Worm (Caenorhabditis elegans) whole organism, L2 larva: ENCODE data around the gene mtcu-2.
"Not testable (repeated sequence)": the region's sequence is repeated elsewhere in the genome, so short reads cannot be mapped to it uniquely, and the experiment has no call there.

ENCODE experiments used
- F13H6.1 ChIP-seq: sonication (generic microtip); optimal IDR thresholded peaks from 2 replicates; lab custom pipeline; 2016; ENCODE audit warnings: missing genetic modification characterization, missing compliant biosample characterization
- Y55F3AM.14 ChIP-seq: fragments of 200-800 bp; sonication (Bioruptor generic); optimal IDR thresholded peaks from 2 replicates; lab custom pipeline; 2018; ENCODE audit warnings: mild to moderate bottlenecking, missing genetic modification characterization, missing compliant biosample characterization
- aly-2 ChIP-seq: fragments of 150-350 bp; optimal IDR thresholded peaks from 2 replicates; lab custom pipeline; 2014; ENCODE audit warnings: missing biosample characterization, missing genetic modification characterization
- ama-1 ChIP-seq: fragments of 150-350 bp; optimal IDR thresholded peaks from 2 replicates; lab custom pipeline; 2018; ENCODE audit warnings: inconsistent platforms
- blmp-1 ChIP-seq: sonication (generic microtip); optimal IDR thresholded peaks from 2 replicates; lab custom pipeline; 2017; ENCODE audit warnings: missing genetic modification characterization, mild to moderate bottlenecking, missing compliant biosample characterization, antibody characterized with exemption, moderate library complexity; ENCODE audit not compliant: insufficient read depth
- crh-2 ChIP-seq: sonication (generic microtip); optimal IDR thresholded peaks from 2 replicates; lab custom pipeline; 2017; ENCODE audit warnings: missing biosample characterization, missing genetic modification characterization
- egl-27 ChIP-seq: sonication (generic microtip); optimal IDR thresholded peaks from 3 replicates; lab custom pipeline; 2017; ENCODE audit warnings: missing biosample characterization, missing genetic modification reagents, missing genetic modification characterization
- elt-1 ChIP-seq: fragments of 150-350 bp; optimal IDR thresholded peaks from 2 replicates; lab custom pipeline; 2014; ENCODE audit warnings: missing biosample characterization, missing genetic modification characterization
- fos-1 ChIP-seq: fragments of 150-350 bp; optimal IDR thresholded peaks from 2 replicates; lab custom pipeline; 2014; ENCODE audit warnings: missing biosample characterization, missing genetic modification characterization
- gmeb-1 ChIP-seq: fragments of 150-350 bp; optimal IDR thresholded peaks from 2 replicates; lab custom pipeline; 2014; ENCODE audit warnings: missing biosample characterization, missing genetic modification characterization
- lin-13 ChIP-seq: fragments of 150-350 bp; optimal IDR thresholded peaks from 2 replicates; lab custom pipeline; 2014; ENCODE audit warnings: missing biosample characterization, missing genetic modification reagents, missing genetic modification characterization
- lin-39 ChIP-seq: fragments of 150-350 bp; optimal IDR thresholded peaks from 2 replicates; lab custom pipeline; 2014; ENCODE audit warnings: missing biosample characterization, missing genetic modification reagents, missing genetic modification characterization
- lsy-2 ChIP-seq, 2 experiments: fragments of 150-350 bp in 1 of 2; sonication (generic microtip) in 1 of 2; optimal IDR thresholded peaks; 2 replicates each; lab custom pipeline; 2014 to 2017; ENCODE audit warnings: missing biosample characterization in 2 of 2, missing genetic modification characterization in 2 of 2
- mab-5 ChIP-seq: fragments of 150-350 bp; optimal IDR thresholded peaks from 2 replicates; lab custom pipeline; 2014; ENCODE audit warnings: missing biosample characterization, missing genetic modification characterization
- mdl-1 ChIP-seq, 2 experiments: fragments of 150-350 bp in 1 of 2; sonication (generic microtip) in 1 of 2; optimal IDR thresholded peaks; 2 replicates each; lab custom pipeline; 2017; ENCODE audit warnings: missing biosample characterization in 2 of 2, missing genetic modification characterization in 2 of 2
- nhr-12 ChIP-seq: fragments of 150-350 bp; optimal IDR thresholded peaks from 2 replicates; lab custom pipeline; 2014; ENCODE audit warnings: missing biosample characterization, missing genetic modification characterization
- nhr-21 ChIP-seq: fragments of 150-350 bp; optimal IDR thresholded peaks from 2 replicates; lab custom pipeline; 2014; ENCODE audit warnings: missing biosample characterization, missing genetic modification characterization
- nhr-23 ChIP-seq: fragments of 150-350 bp; optimal IDR thresholded peaks from 2 replicates; lab custom pipeline; 2014; ENCODE audit warnings: missing biosample characterization, missing genetic modification reagents, missing genetic modification characterization
- nhr-237 ChIP-seq: fragments of 150-350 bp; optimal IDR thresholded peaks from 2 replicates; lab custom pipeline; 2014; ENCODE audit warnings: missing biosample characterization, missing genetic modification characterization
- nhr-25 ChIP-seq: fragments of 150-350 bp; sonication (generic microtip); optimal IDR thresholded peaks from 3 replicates; lab custom pipeline; 2014; ENCODE audit warnings: missing biosample characterization, missing genetic modification characterization
- nhr-77 ChIP-seq: fragments of 150-350 bp; optimal IDR thresholded peaks from 2 replicates; lab custom pipeline; 2014; ENCODE audit warnings: missing biosample characterization, missing genetic modification characterization
- sem-4 ChIP-seq: fragments of 150-350 bp; optimal IDR thresholded peaks from 2 replicates; lab custom pipeline; 2014; ENCODE audit warnings: missing biosample characterization, missing genetic modification reagents, missing genetic modification characterization
- skn-1 ChIP-seq: sonication (generic microtip); optimal IDR thresholded peaks from 2 replicates; lab custom pipeline; 2017; ENCODE audit warnings: missing biosample characterization, missing genetic modification characterization
- sma-9 ChIP-seq, 2 experiments: fragments of 150-350 bp in 1 of 2; sonication (generic microtip) in 1 of 2; optimal IDR thresholded peaks; 2 replicates each; lab custom pipeline; 2014 to 2016; ENCODE audit warnings: missing genetic modification characterization in 2 of 2, mild to moderate bottlenecking in 1 of 2, missing biosample characterization in 1 of 2, missing compliant biosample characterization in 1 of 2, missing genetic modification reagents in 1 of 2, moderate library complexity in 1 of 2
- snpc-4 ChIP-seq: fragments of 150-350 bp; optimal IDR thresholded peaks from 2 replicates; lab custom pipeline; 2014; ENCODE audit warnings: missing biosample characterization, missing genetic modification characterization
- unc-39 ChIP-seq: fragments of 150-350 bp; optimal IDR thresholded peaks from 2 replicates; lab custom pipeline; 2014; ENCODE audit warnings: missing biosample characterization, missing genetic modification characterization
- unc-62 ChIP-seq: fragments of 150-350 bp; optimal IDR thresholded peaks from 2 replicates; lab custom pipeline; 2014; ENCODE audit warnings: missing biosample characterization, missing genetic modification reagents, missing genetic modification characterization
- zag-1 ChIP-seq: fragments of 150-350 bp; optimal IDR thresholded peaks from 2 replicates; lab custom pipeline; 2014; ENCODE audit warnings: missing biosample characterization, missing genetic modification characterization
- ztf-4 ChIP-seq: fragments of 150-350 bp; optimal IDR thresholded peaks from 2 replicates; lab custom pipeline; 2014; ENCODE audit warnings: missing biosample characterization, missing genetic modification characterization

The mtcu-2 gene

DNA sequence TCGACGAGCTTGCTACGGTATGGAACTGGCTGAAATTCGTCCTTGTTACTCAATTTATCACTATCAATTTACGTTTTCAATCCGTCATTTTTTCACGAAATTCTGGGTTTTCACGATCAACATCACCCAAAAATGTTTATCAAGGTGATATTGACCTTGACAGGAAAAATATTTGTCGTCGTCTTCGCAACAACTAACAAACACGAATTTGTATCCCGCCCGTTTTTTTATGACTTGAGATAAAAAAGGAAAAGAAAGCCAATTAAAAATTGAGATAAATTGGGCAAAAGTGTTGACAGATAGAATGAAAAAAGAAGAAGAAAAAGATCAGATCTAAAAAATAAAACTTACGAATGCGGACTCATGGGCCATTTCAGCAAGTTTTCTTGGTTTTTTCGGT, 22.1 kb downstream of the mtcu-2 start:
- TF ChIP-seq snpc-4 = no peak
- no peak for TF ChIP-seq unc-62
- peak; percentile 70 for TF ChIP-seq nhr-25 (tag; lab: Kevin White, UChicago)
- TF ChIP-seq sem-4 (tag; lab: Kevin White, UChicago) = no peak
- no peak for TF ChIP-seq egl-27 (tag; lab: Kevin White, UChicago)
- no peak for TF ChIP-seq zag-1

DNA sequence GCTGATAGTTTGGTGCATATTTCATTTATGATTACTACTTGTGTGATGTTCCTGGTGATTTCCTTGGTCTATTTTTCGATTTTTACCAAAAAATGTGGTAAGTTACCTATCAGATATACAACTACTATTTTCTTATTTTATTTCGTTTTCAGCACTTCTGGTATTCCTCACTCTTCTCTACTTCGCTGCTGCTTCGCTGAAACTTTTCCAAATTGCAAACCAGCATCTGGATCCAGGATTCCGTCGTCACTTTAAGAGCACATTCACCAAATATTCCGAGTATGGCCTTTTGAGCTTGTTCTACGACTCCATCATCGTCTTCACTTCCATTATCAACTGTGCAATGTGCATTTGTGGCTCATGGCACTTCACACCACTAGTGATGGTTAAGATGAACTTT, 24.5 kb downstream of the mtcu-2 start:
- no peak for TF ChIP-seq crh-2
- TF ChIP-seq mab-5 (tag; lab: Kevin White, UChicago) = no peak
- no peak for TF ChIP-seq blmp-1 (tag; lab: Kevin White, UChicago)
- no peak for TF ChIP-seq nhr-237 (tag; lab: Kevin White, UChicago)
- no peak for TF ChIP-seq mdl-1 (tag; optimal IDR thresholded peaks at IDR 0.05; lab: Kevin White, UChicago)
- no peak for TF ChIP-seq nhr-77
- TF ChIP-seq F13H6.1 (tag; lab: Kevin White, UChicago) = no peak
- no peak for TF ChIP-seq nhr-25 (tag; lab: Kevin White, UChicago)
- TF ChIP-seq Y55F3AM.14 (GFP tag; lab: Kevin White, UChicago) = no peak
- no peak for TF ChIP-seq lsy-2 (tag; optimal IDR thresholded peaks at IDR 0.05; lab: Kevin White, UChicago)
- TF ChIP-seq egl-27 (tag; lab: Kevin White, UChicago) = no peak
- TF ChIP-seq unc-62 = no peak

- TF ChIP-seq nhr-23 (tag; lab: Kevin White, UChicago) (no peak), sma-9 (GFP tag; optimal IDR thresholded peaks at IDR 0.05; lab: Kevin White, UChicago) (no peak), sma-9 (tag; optimal IDR thresholded peaks at IDR 0.05; lab: Kevin White, UChicago) (no peak), nhr-12 (no peak), lin-39 (tag; lab: Kevin White, UChicago) (no peak), unc-62 (no peak), unc-39 (tag; lab: Kevin White, UChicago) (no peak), lsy-2 (tag; optimal IDR thresholded peaks at IDR 0.05; lab: Kevin White, UChicago) (no peak), Y55F3AM.14 (GFP tag; lab: Kevin White, UChicago) (no peak), nhr-21 (tag; lab: Kevin White, UChicago) (no peak), elt-1 (no peak), gmeb-1 (no peak), lin-13 (GFP tag; lab: Kevin White, UChicago) (no peak), skn-1 (tag; lab: Kevin White, UChicago) (no peak), nhr-25 (tag; lab: Kevin White, UChicago) (no peak)
- TF ChIP-seq, all 48 proteins: peak for 0
Measured at ce11 chrII:10007917-10008316, 25.1 kb downstream of the mtcu-2 start, which contains the start of gene ZK892.5. Gene ZK892.5, plus strand, starts transcription at chrII:10008217.

DNA sequence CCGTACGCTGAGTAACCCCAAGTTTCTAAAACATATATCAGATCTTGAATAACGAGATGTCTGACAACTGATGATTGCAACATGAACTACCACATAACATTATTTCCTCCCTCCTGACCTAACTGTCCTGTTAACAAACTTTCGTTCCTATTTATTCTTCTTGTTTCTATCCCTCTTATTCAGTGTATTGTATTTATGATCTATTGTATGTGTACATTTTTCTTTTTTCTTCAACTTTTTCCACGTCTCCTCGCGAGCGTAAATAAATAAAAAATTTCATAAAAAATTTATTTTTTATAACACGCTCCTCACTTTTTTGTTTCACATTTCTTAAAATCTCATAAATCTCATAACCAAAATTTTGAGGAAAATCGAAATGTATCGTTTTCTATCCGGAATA, 26.7 kb downstream of the mtcu-2 start, which contains the start of gene ZK892.4:
Gene ZK892.4 (plus strand): TSS at position 301 of the 400 bp plus-strand sequence.
- TF ChIP-seq zag-1; ztf-4 (tag; lab: Kevin White, UChicago); aly-2 (tag; lab: Kevin White, UChicago): not testable (repeated sequence)
- TF ChIP-seq, all 48 proteins: peak for 0; not testable (repeated sequence) for 48

ce11 chrII:10001546-10001945, 31.5 kb downstream of the mtcu-2 start, which contains the start of gene ZK892.3:
Gene ZK892.3, plus strand, starts transcription at chrII:10001846.
- TF ChIP-seq unc-62 = no peak
- TF ChIP-seq, all 48 proteins: peak for 0

- no peak for TF ChIP-seq ama-1 (lab: Kevin White, UChicago)
- no peak for TF ChIP-seq nhr-237 (tag; lab: Kevin White, UChicago)
- TF ChIP-seq sma-9 (GFP tag; optimal IDR thresholded peaks at IDR 0.05; lab: Kevin White, UChicago) = peak; percentile 40
- TF ChIP-seq sma-9 (tag; optimal IDR thresholded peaks at IDR 0.05; lab: Kevin White, UChicago) = no peak
- TF ChIP-seq crh-2 = peak; percentile 46
- peak; percentile 58 for TF ChIP-seq F13H6.1 (tag; lab: Kevin White, UChicago)
- peak; percentile 5 for TF ChIP-seq egl-27 (tag; lab: Kevin White, UChicago)
- peak; percentile 60 for TF ChIP-seq gmeb-1
- TF ChIP-seq fos-1 (tag; lab: Kevin White, UChicago) = peak; percentile 88
Measured at ce11 chrII:10001065-10001464, 31.9 kb downstream of the mtcu-2 start, which contains the start of gene nlt-1. Gene nlt-1, minus strand, starts transcription at chrII:10001142.
